ENCODE assay signal across 4 fruit fly cellular contexts in the genomic region with DNA sequence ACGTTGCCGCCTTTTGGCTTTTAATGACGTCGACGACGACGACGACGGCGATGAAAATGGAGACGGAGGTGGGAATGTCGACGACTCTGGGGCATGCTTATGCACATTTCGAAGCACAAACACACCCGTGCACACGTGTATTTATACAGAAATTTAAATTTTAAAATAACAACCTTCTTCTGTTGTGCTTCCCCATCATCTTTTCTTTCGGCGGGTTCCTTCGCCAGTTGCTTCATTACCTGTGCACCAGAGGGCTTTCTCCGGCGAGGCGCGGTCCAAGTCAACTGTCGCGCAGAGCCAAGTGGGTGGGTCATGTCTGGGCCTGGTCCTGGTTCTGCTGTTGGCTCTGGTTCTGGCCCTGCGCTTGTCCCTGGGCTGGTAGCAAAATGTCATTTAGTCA.
A peak's percentile ranks its signal among the peaks of the same experiment; 100 is the strongest.
TF ChIP-seq lines count a peak whose summit lies in the region.

No protein-coding gene starts in this region.

- TF ChIP-seq CTCF in whole organism, embryonic (GFP tag; optimal IDR thresholded peaks at IDR 0.05; lab: Kevin White, UChicago): no peak

TF ChIP-seq in whole organism, 6 proteins besides CTCF, POLR2A, EP300 and RAD21:
- peak; percentile 59 for TF ChIP-seq Dll (optimal IDR thresholded peaks at IDR 0.05; lab: Kevin White, UChicago)
- no peak for TF ChIP-seq EcR (GFP tag; optimal IDR thresholded peaks at IDR 0.05; lab: Kevin White, UChicago)

TF ChIP-seq in whole organism, embryonic, 481 proteins besides CTCF, POLR2A, EP300 and RAD21:
- no peak for TF ChIP-seq Chrac-16 (GFP tag; optimal IDR thresholded peaks at IDR 0.05; lab: Kevin White, UChicago)
- TF ChIP-seq Antp (GFP tag; optimal IDR thresholded peaks at IDR 0.05; lab: Kevin White, UChicago): no peak
- no peak for TF ChIP-seq Fer2 (tag; optimal IDR thresholded peaks at IDR 0.05; lab: Kevin White, UChicago)
- no peak for TF ChIP-seq grau (tag; optimal IDR thresholded peaks at IDR 0.05; lab: Kevin White, UChicago)
- TF ChIP-seq CG7271 (tag; optimal IDR thresholded peaks at IDR 0.05; lab: Kevin White, UChicago): no peak
- no peak for TF ChIP-seq Sox100B (GFP tag; optimal IDR thresholded peaks at IDR 0.05; lab: Kevin White, UChicago)
- TF ChIP-seq Myb (GFP tag; optimal IDR thresholded peaks at IDR 0.05; lab: Kevin White, UChicago): no peak
- TF ChIP-seq prd (optimal IDR thresholded peaks at IDR 0.05; lab: Kevin White, UChicago): no peak
- TF ChIP-seq prd (GFP tag; IDR thresholded peaks at IDR 0.05; lab: Robert Waterston, UW): no peak
- TF ChIP-seq Med (GFP tag; lab: Kevin White, UChicago): peak; percentile 51
- TF ChIP-seq CG7372 (GFP tag; IDR thresholded peaks at IDR 0.05; lab: Robert Waterston, UW): no peak
- TF ChIP-seq kni (GFP tag; optimal IDR thresholded peaks at IDR 0.05; lab: Kevin White, UChicago): peak; percentile 51
- TF ChIP-seq sens (GFP tag; lab: Kevin White, UChicago): peak; percentile 71
- TF ChIP-seq ham (GFP tag; IDR thresholded peaks at IDR 0.05; lab: Robert Waterston, UW): no peak
- peak; percentile 34; the same call in 1 of the 2 replicates for TF ChIP-seq vvl (GFP tag; IDR thresholded peaks at IDR 0.05; lab: Robert Waterston, UW)
- no peak for TF ChIP-seq ind (GFP tag; optimal IDR thresholded peaks at IDR 0.05; lab: Kevin White, UChicago)

TF ChIP-seq in whole organism, prepupa, 60 proteins besides CTCF, POLR2A, EP300 and RAD21:
- TF ChIP-seq ss (GFP tag; optimal IDR thresholded peaks at IDR 0.05; lab: Kevin White, UChicago): peak in 1 of 2 experiments; percentile 37
- TF ChIP-seq svp (GFP tag; lab: Kevin White, UChicago): peak; percentile 51
- TF ChIP-seq Hr38 (GFP tag; optimal IDR thresholded peaks at IDR 0.05; lab: Kevin White, UChicago): no peak

TF ChIP-seq in whole organism, wandering third instar larva, 38 proteins besides CTCF, POLR2A, EP300 and RAD21:
- TF ChIP-seq Rel (GFP tag; optimal IDR thresholded peaks at IDR 0.05; lab: Kevin White, UChicago) (no peak), Rel (tag; optimal IDR thresholded peaks at IDR 0.05; lab: Kevin White, UChicago) (peak; percentile 18), HLH106 (tag; optimal IDR thresholded peaks at IDR 0.05; lab: Kevin White, UChicago) (no peak)
